Worm (Caenorhabditis elegans) whole organism, early embryonic: ENCODE measurements around the gene col-157.

ENCODE experiments used
- ama-1 ChIP-seq: fragments of 150-350 bp; optimal IDR thresholded peaks from 2 replicates; lab custom pipeline; 2014
- ets-7 ChIP-seq: sonication (generic microtip); optimal IDR thresholded peaks from 2 replicates; lab custom pipeline; 2016; ENCODE audit warnings: missing genotype, missing genetic modification characterization, missing compliant biosample characterization

- no peak for TF ChIP-seq ets-7
- TF ChIP-seq ama-1 (lab: Kevin White, UChicago), result no peak
Measured at ce11 chrV:11515145-11515544, 31.3 kb downstream of the col-157 start.
